Worm (Caenorhabditis elegans): ENCODE results near the gene asp-5.

ce11 chrV:8282933-8283332 is 10.7 kb downstream of the asp-5 start:
- TF ChIP-seq nhr-237 (tag; optimal IDR thresholded peaks at IDR 0.05): no peak
- TF ChIP-seq elt-3 (tag; optimal IDR thresholded peaks at IDR 0.05): no peak
- no peak for TF ChIP-seq ztf-11 (tag; optimal IDR thresholded peaks at IDR 0.05)
- TF ChIP-seq unc-39 (tag; optimal IDR thresholded peaks at IDR 0.05): no peak
- TF ChIP-seq nhr-28 (tag; optimal IDR thresholded peaks at IDR 0.05): no peak
- no peak for TF ChIP-seq snpc-4 (tag; optimal IDR thresholded peaks at IDR 0.05)
- no peak for TF ChIP-seq pha-4 (tag; optimal IDR thresholded peaks at IDR 0.05)
- no peak for TF ChIP-seq cnd-1 (tag; optimal IDR thresholded peaks at IDR 0.05)
- no peak for TF ChIP-seq unc-62 (GFP tag; optimal IDR thresholded peaks at IDR 0.05)
- no peak for TF ChIP-seq unc-120 (tag; optimal IDR thresholded peaks at IDR 0.05; ENCODE audit: poor library complexity, severe bottlenecking)
- no peak for TF ChIP-seq sptf-1 (tag; optimal IDR thresholded peaks at IDR 0.05)
- TF ChIP-seq mab-5 (tag; optimal IDR thresholded peaks at IDR 0.05): no peak
